Worm (Caenorhabditis elegans) whole organism, late embryonic: Measurements from ENCODE around the gene C04B4.1.

Experiments
- C08G9.2 ChIP-seq: sonication (generic microtip); optimal IDR thresholded peaks from 2 replicates; lab custom pipeline; 2016; ENCODE audit warnings: mild to moderate bottlenecking, missing genetic modification characterization, moderate library complexity, missing compliant biosample characterization
- C38D4.7 ChIP-seq: fragments of 200-800 bp; sonication (Bioruptor generic); optimal IDR thresholded peaks from 2 replicates; lab custom pipeline; 2018; ENCODE audit warnings: mild to moderate bottlenecking, missing genetic modification characterization, moderate library complexity, missing compliant biosample characterization
- F13H6.1 ChIP-seq: sonication (generic microtip); optimal IDR thresholded peaks from 2 replicates; lab custom pipeline; 2016; ENCODE audit warnings: missing genetic modification characterization, missing compliant biosample characterization
- K02D7.2 ChIP-seq: sonication (generic microtip); optimal IDR thresholded peaks from 2 replicates; lab custom pipeline; 2017; ENCODE audit warnings: mild to moderate bottlenecking, missing genetic modification characterization, missing compliant biosample characterization
- K09A11.1 ChIP-seq: sonication (generic microtip); optimal IDR thresholded peaks from 2 replicates; lab custom pipeline; 2017; ENCODE audit warnings: antibody characterized with exemption, mild to moderate bottlenecking, missing genetic modification characterization, missing compliant biosample characterization; ENCODE audit not compliant: insufficient read depth
- T23F11.4 ChIP-seq: fragments of 200-800 bp; sonication (Bioruptor generic); optimal IDR thresholded peaks from 2 replicates; lab custom pipeline; 2018; ENCODE audit warnings: mild to moderate bottlenecking, missing genetic modification characterization, missing compliant biosample characterization
- ahr-1 ChIP-seq: sonication (generic microtip); optimal IDR thresholded peaks from 2 replicates; lab custom pipeline; 2016; ENCODE audit warnings: missing genetic modification characterization, missing compliant biosample characterization
- ama-1 ChIP-seq: fragments of 150-350 bp; optimal IDR thresholded peaks from 2 replicates; lab custom pipeline; 2014
- ceh-19 ChIP-seq: fragments of 200-800 bp; sonication (Bioruptor generic); optimal IDR thresholded peaks from 2 replicates; lab custom pipeline; 2018; ENCODE audit warnings: mild to moderate bottlenecking, missing genetic modification characterization, missing compliant biosample characterization
- ceh-22 ChIP-seq: sonication (generic microtip); optimal IDR thresholded peaks from 2 replicates; lab custom pipeline; 2017; ENCODE audit warnings: missing biosample characterization, missing genetic modification characterization
- ceh-24 ChIP-seq: sonication (generic microtip); optimal IDR thresholded peaks from 2 replicates; lab custom pipeline; 2016; ENCODE audit warnings: mild to moderate bottlenecking, missing genetic modification characterization, missing compliant biosample characterization
- ceh-31 ChIP-seq: sonication (generic microtip); optimal IDR thresholded peaks from 2 replicates; lab custom pipeline; 2016; ENCODE audit warnings: missing genetic modification characterization, missing compliant biosample characterization
- ceh-34 ChIP-seq: sonication (generic microtip); optimal IDR thresholded peaks from 2 replicates; lab custom pipeline; 2016; ENCODE audit warnings: mild to moderate bottlenecking, missing genetic modification characterization, missing compliant biosample characterization
- ceh-45 ChIP-seq: fragments of 200-800 bp; sonication (Bioruptor generic); IDR thresholded peaks from 2 replicates; pipeline ENCODE4 v1.3.6; 2022; ENCODE audit warnings: missing genetic modification reagents, missing genetic modification characterization, missing compliant biosample characterization
- ceh-48 ChIP-seq: sonication (generic microtip); optimal IDR thresholded peaks from 2 replicates; lab custom pipeline; 2016; ENCODE audit warnings: missing genetic modification characterization, inconsistent platforms, missing compliant biosample characterization
- ceh-6 ChIP-seq: fragments of 200-800 bp; sonication (Bioruptor generic); optimal IDR thresholded peaks from 2 replicates; lab custom pipeline; 2018; ENCODE audit warnings: mild to moderate bottlenecking, missing genetic modification characterization, missing compliant biosample characterization
- che-1 ChIP-seq: sonication (generic microtip); optimal IDR thresholded peaks from 2 replicates; lab custom pipeline; 2016; ENCODE audit warnings: mild to moderate bottlenecking, missing genetic modification characterization, missing compliant biosample characterization
- dmd-4 ChIP-seq: sonication (generic microtip); optimal IDR thresholded peaks from 2 replicates; lab custom pipeline; 2016; ENCODE audit warnings: borderline replicate concordance, missing genetic modification characterization, missing compliant biosample characterization
- dve-1 ChIP-seq: sonication (generic microtip); optimal IDR thresholded peaks from 2 replicates; lab custom pipeline; 2017; ENCODE audit warnings: antibody characterized with exemption, mild to moderate bottlenecking, missing genetic modification characterization, missing compliant biosample characterization
- elt-2 ChIP-seq: sonication (generic microtip); optimal IDR thresholded peaks from 2 replicates; lab custom pipeline; 2016; ENCODE audit warnings: missing genetic modification reagents, missing genetic modification characterization, missing compliant biosample characterization
- elt-4 ChIP-seq: sonication (generic microtip); optimal IDR thresholded peaks from 2 replicates; lab custom pipeline; 2016; ENCODE audit warnings: missing genetic modification characterization, missing compliant biosample characterization
- fkh-10 ChIP-seq: fragments of 150-350 bp; optimal IDR thresholded peaks from 2 replicates; lab custom pipeline; 2014; ENCODE audit warnings: missing biosample characterization, missing genetic modification reagents, missing genetic modification characterization
- fkh-6 ChIP-seq: sonication (generic microtip); optimal IDR thresholded peaks from 2 replicates; lab custom pipeline; 2016; ENCODE audit warnings: missing genetic modification characterization, missing compliant biosample characterization
- gmeb-2 ChIP-seq: sonication (generic microtip); optimal IDR thresholded peaks from 2 replicates; lab custom pipeline; 2016; ENCODE audit warnings: missing genetic modification characterization, inconsistent platforms, missing compliant biosample characterization
- hlh-13 ChIP-seq: fragments of 200-800 bp; sonication (Bioruptor generic); optimal IDR thresholded peaks from 2 replicates; lab custom pipeline; 2018; ENCODE audit warnings: mild to moderate bottlenecking, missing genetic modification characterization, missing compliant biosample characterization
- hlh-6 ChIP-seq: sonication (generic microtip); optimal IDR thresholded peaks from 2 replicates; lab custom pipeline; 2016; ENCODE audit warnings: missing genotype, missing genetic modification characterization, missing compliant biosample characterization
- hlh-8 ChIP-seq: sonication (generic microtip); optimal IDR thresholded peaks from 2 replicates; lab custom pipeline; 2016; ENCODE audit warnings: missing genotype, missing genetic modification characterization, missing compliant biosample characterization
- lim-6 ChIP-seq: sonication (generic microtip); optimal IDR thresholded peaks from 2 replicates; lab custom pipeline; 2016; ENCODE audit warnings: missing genetic modification characterization, missing compliant biosample characterization
- lin-11 ChIP-seq: fragments of 200-800 bp; sonication (Bioruptor generic); optimal IDR thresholded peaks from 2 replicates; lab custom pipeline; 2018; ENCODE audit warnings: mild to moderate bottlenecking, missing genetic modification characterization, missing compliant biosample characterization
- mec-3 ChIP-seq: sonication (generic microtip); optimal IDR thresholded peaks from 2 replicates; lab custom pipeline; 2016; ENCODE audit warnings: borderline replicate concordance, missing genetic modification characterization, missing compliant biosample characterization
- nfya-1 ChIP-seq: sonication (generic microtip); optimal IDR thresholded peaks from 2 replicates; lab custom pipeline; 2017; ENCODE audit warnings: missing genetic modification characterization, mild to moderate bottlenecking, missing compliant biosample characterization, antibody characterized with exemption, moderate library complexity
- nhr-11 ChIP-seq: fragments of 150-350 bp; optimal IDR thresholded peaks from 2 replicates; lab custom pipeline; 2014; ENCODE audit warnings: missing biosample characterization, missing genetic modification characterization
- nhr-232 ChIP-seq: sonication (generic microtip); optimal IDR thresholded peaks from 2 replicates; lab custom pipeline; 2016; ENCODE audit warnings: missing genetic modification characterization, missing compliant biosample characterization
- odd-2 ChIP-seq: sonication (generic microtip); optimal IDR thresholded peaks from 2 replicates; lab custom pipeline; 2017; ENCODE audit warnings: antibody characterized with exemption, mild to moderate bottlenecking, missing genetic modification characterization, missing compliant biosample characterization
- pha-4 ChIP-seq: fragments of 150-350 bp; optimal IDR thresholded peaks from 2 replicates; lab custom pipeline; 2018; ENCODE audit warnings: missing biosample characterization, missing genetic modification reagents, missing genetic modification characterization
- pros-1 ChIP-seq: fragments of 150-350 bp; optimal IDR thresholded peaks from 2 replicates; lab custom pipeline; 2014; ENCODE audit warnings: missing biosample characterization, missing genetic modification reagents, missing genetic modification characterization
- ref-2 ChIP-seq: sonication (generic microtip); optimal IDR thresholded peaks from 2 replicates; lab custom pipeline; 2016; ENCODE audit warnings: missing genetic modification characterization, missing compliant biosample characterization
- sdc-2 ChIP-seq: sonication (generic microtip); optimal IDR thresholded peaks from 2 replicates; lab custom pipeline; 2016; ENCODE audit warnings: missing genotype, missing genetic modification characterization, missing compliant biosample characterization
- sox-4 ChIP-seq: sonication (generic microtip); optimal IDR thresholded peaks from 2 replicates; lab custom pipeline; 2017; ENCODE audit warnings: mild to moderate bottlenecking, missing genetic modification characterization, inconsistent platforms, missing compliant biosample characterization
- syd-9 ChIP-seq: sonication (generic microtip); optimal IDR thresholded peaks from 2 replicates; lab custom pipeline; 2016; ENCODE audit warnings: mild to moderate bottlenecking, missing genetic modification characterization, moderate library complexity, missing compliant biosample characterization
- tbx-2 ChIP-seq: sonication (generic microtip); optimal IDR thresholded peaks from 2 replicates; lab custom pipeline; 2016; ENCODE audit warnings: missing genetic modification characterization, missing compliant biosample characterization
- tbx-7 ChIP-seq: sonication (generic microtip); optimal IDR thresholded peaks from 2 replicates; lab custom pipeline; 2016; ENCODE audit warnings: missing genotype, missing genetic modification characterization, missing compliant biosample characterization
- unc-42 ChIP-seq: sonication (generic microtip); optimal IDR thresholded peaks from 2 replicates; lab custom pipeline; 2016; ENCODE audit warnings: missing genotype, missing genetic modification characterization, missing compliant biosample characterization
- unc-55 ChIP-seq: sonication (generic microtip); optimal IDR thresholded peaks from 2 replicates; lab custom pipeline; 2017; ENCODE audit warnings: missing biosample characterization, missing genetic modification reagents, missing genetic modification characterization
- unc-86 ChIP-seq: sonication (generic microtip); optimal IDR thresholded peaks from 2 replicates; lab custom pipeline; 2016; ENCODE audit warnings: missing genetic modification characterization, missing compliant biosample characterization
- zip-5 ChIP-seq: sonication (generic microtip); optimal IDR thresholded peaks from 2 replicates; lab custom pipeline; 2016; ENCODE audit warnings: missing genetic modification characterization, missing compliant biosample characterization

Gene C04B4.1

DNA sequence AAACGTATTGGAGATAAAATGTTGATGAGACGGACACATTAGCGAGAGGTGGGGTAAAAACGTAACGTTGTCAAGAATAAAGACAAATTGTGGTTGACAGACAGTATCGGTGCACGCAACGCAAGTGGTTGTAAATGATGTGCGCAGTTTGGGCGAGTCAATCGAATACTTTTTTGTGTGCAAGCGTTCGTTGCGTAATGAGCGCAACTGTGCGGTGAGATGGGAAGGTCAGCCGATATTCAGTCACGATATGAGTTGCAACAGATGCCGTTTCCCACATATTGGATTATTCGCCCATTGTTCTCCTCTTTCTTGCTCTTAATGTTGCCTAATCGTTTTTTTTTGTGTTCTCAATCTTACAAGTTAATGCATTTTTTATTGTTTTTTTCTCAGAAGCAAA lies 40.2 kb downstream of the C04B4.1 start, which contains the start of gene ceh-40:
TSS of gene ceh-40 (minus strand) at position 41 of the 400 bp plus-strand sequence.
- TF ChIP-seq tbx-2 (tag; lab: Kevin White, UChicago) (peak; percentile 35), C38D4.7 (GFP tag; lab: Kevin White, UChicago) (no peak), elt-2 (tag; lab: Kevin White, UChicago) (peak; percentile 26), ceh-31 (tag; lab: Kevin White, UChicago) (no peak), ahr-1 (no peak), syd-9 (no peak), elt-4 (tag; lab: Kevin White, UChicago) (no peak), unc-86 (tag; lab: Kevin White, UChicago) (no peak), hlh-6 (no peak), unc-55 (GFP tag; lab: Kevin White, UChicago) (peak; percentile 49), sdc-2 (no peak)

DNA sequence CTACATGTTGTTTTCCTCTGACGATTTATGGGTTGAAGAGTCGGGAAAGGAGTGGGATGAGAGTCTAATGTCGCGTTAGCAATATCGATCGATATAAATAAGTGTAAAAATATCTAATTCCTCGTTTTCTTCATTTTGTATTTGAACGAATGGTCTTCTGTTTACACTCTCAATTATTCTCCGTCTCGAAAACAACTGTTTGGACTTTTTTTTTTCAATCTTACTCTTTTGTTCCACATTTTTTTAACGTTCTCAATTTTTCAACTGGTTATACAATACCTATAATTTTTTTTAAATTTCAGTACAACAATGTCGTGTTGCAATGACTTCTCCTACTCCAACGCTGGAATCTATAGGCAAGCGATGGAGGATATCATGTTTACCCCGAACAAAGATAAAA lies 40.8 kb downstream of the C04B4.1 start, which contains the start of gene F17A2.13:
TSS of gene F17A2.13 (plus strand) at position 301 of the 400 bp plus-strand sequence.
- no peak for TF ChIP-seq zip-5 (tag; lab: Kevin White, UChicago)
- TF ChIP-seq T23F11.4 (GFP tag; lab: Kevin White, UChicago) = no peak
- TF ChIP-seq K02D7.2 (tag; lab: Kevin White, UChicago) = no peak
- no peak for TF ChIP-seq nhr-11 (tag; lab: Kevin White, UChicago)
- TF ChIP-seq ceh-22 = no peak
- TF ChIP-seq hlh-8 (tag; lab: Kevin White, UChicago) = no peak
- no peak for TF ChIP-seq sdc-2
- TF ChIP-seq ceh-6 (GFP tag; lab: Kevin White, UChicago) = no peak
- TF ChIP-seq C38D4.7 (GFP tag; lab: Kevin White, UChicago) = no peak
- TF ChIP-seq tbx-7 = no peak
- no peak for TF ChIP-seq ama-1 (lab: Kevin White, UChicago)
- TF ChIP-seq dmd-4 (tag; lab: Kevin White, UChicago) = no peak
- no peak for TF ChIP-seq dve-1 (tag; lab: Kevin White, UChicago)

DNA sequence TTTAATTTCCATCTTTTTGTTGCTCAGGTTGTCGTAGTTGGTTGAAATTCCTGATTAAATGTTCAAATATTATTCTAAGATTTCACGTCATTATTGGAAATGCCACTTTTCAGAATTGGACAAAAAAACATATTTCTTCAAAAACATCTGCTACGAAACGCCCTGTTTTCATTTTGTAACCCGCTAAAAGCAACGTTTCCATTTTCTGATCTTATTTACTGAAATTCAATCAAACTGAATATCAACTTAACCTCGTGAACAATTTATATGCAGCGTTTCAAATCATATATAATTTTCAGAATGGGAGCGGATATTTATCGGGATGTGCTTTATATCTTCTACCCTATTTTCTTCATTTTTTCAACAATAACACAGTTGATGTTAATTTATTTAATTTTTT lies 42.9 kb downstream of the C04B4.1 start, which contains the start of gene srd-40:
TSS of gene srd-40 (plus strand) at position 301 of the 400 bp plus-strand sequence.
- TF ChIP-seq hlh-13 (GFP tag; lab: Kevin White, UChicago) (no peak), lim-6 (tag; lab: Kevin White, UChicago) (no peak), nhr-11 (tag; lab: Kevin White, UChicago) (no peak), elt-4 (tag; lab: Kevin White, UChicago) (no peak), sox-4 (tag; lab: Kevin White, UChicago) (no peak), sdc-2 (no peak), nfya-1 (tag; lab: Kevin White, UChicago) (no peak), ceh-45 (GFP tag; lab: Robert Waterston, UW) (no peak), ref-2 (no peak), tbx-7 (no peak), hlh-8 (tag; lab: Kevin White, UChicago) (no peak), ceh-24 (tag; lab: Kevin White, UChicago) (no peak), unc-42 (tag; lab: Kevin White, UChicago) (no peak), ceh-31 (tag; lab: Kevin White, UChicago) (no peak), fkh-6 (tag; lab: Kevin White, UChicago) (no peak), mec-3 (tag; lab: Kevin White, UChicago) (no peak), ceh-34 (tag; lab: Kevin White, UChicago) (no peak), nhr-232 (tag; lab: Kevin White, UChicago) (no peak), K02D7.2 (tag; lab: Kevin White, UChicago) (no peak), F13H6.1 (tag; lab: Kevin White, UChicago) (no peak)
- TF ChIP-seq, all 69 proteins: peak for 0

DNA sequence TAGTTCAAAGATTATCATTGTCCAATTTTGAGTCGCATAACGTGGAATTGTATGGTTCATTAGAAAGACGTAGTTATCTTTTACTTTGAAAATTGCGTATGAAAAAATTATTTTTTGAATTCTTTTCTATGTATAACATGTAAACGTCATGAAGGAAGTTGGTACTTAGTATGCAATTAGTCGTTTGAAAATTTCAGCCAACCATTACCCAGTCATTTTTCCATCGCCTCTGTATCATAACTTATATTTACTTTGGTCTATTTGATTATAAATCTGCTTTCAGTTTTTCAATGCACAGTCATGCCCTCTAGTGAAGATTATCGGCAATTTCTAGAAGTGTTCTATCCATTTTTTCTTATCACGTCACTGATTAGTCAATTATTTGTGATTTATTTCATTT lies 45.8 kb downstream of the C04B4.1 start, which contains the start of gene srd-41:
TSS of gene srd-41 (plus strand) at position 301 of the 400 bp plus-strand sequence.
- TF ChIP-seq hlh-8 (tag; lab: Kevin White, UChicago) (no peak), sox-4 (tag; lab: Kevin White, UChicago) (no peak), fkh-10 (GFP tag; lab: Kevin White, UChicago) (no peak), pros-1 (tag; lab: Kevin White, UChicago) (no peak), C38D4.7 (GFP tag; lab: Kevin White, UChicago) (no peak), K09A11.1 (no peak), dmd-4 (tag; lab: Kevin White, UChicago) (no peak), ceh-19 (GFP tag; lab: Kevin White, UChicago) (no peak), nhr-232 (tag; lab: Kevin White, UChicago) (no peak), che-1 (tag; lab: Kevin White, UChicago) (no peak), lim-6 (tag; lab: Kevin White, UChicago) (no peak), ceh-34 (tag; lab: Kevin White, UChicago) (no peak), syd-9 (no peak), pha-4 (tag; lab: Kevin White, UChicago) (no peak), gmeb-2 (tag; lab: Kevin White, UChicago) (no peak), odd-2 (tag; lab: Kevin White, UChicago) (no peak), C08G9.2 (tag; lab: Kevin White, UChicago) (no peak), ceh-48 (tag; lab: Kevin White, UChicago) (no peak), lin-11 (tag; lab: Kevin White, UChicago) (no peak), zip-5 (tag; lab: Kevin White, UChicago) (no peak)
